Fruit fly (Drosophila melanogaster) whole organism, embryonic: ENCODE data around the gene CG9184.

Source experiments
- Asciz ChIP-seq: fragments of 200-800 bp; sonication (Bioruptor generic); optimal IDR thresholded peaks from 2 replicates; lab custom pipeline; 2017; ENCODE audit warnings: missing biosample characterization, mild to moderate bottlenecking, missing genetic modification characterization, missing genetic modification reagents
- BtbVII ChIP-seq: fragments of 200-800 bp; sonication (Bioruptor generic); optimal IDR thresholded peaks from 3 replicates; lab custom pipeline; 2017; ENCODE audit warnings: missing biosample characterization, mild to moderate bottlenecking, missing genetic modification characterization
- C15 ChIP-seq: fragments of 200-800 bp; sonication (Bioruptor generic); IDR thresholded peaks from 3 replicates; pipeline ENCODE4 v1.3.6; 2022; ENCODE audit warnings: missing biosample characterization, missing genetic modification characterization
- CG11085 ChIP-seq: fragments of 200-800 bp; sonication (Bioruptor generic); IDR thresholded peaks from 2 replicates; pipeline ENCODE4 v1.3.6; 2022; ENCODE audit warnings: missing biosample characterization, missing genetic modification characterization
- CG12071 ChIP-seq: fragments of 200-800 bp; sonication (Bioruptor generic); optimal IDR thresholded peaks from 3 replicates; lab custom pipeline; 2018; ENCODE audit warnings: missing biosample characterization, mild to moderate bottlenecking, missing genetic modification characterization
- CG12942 ChIP-seq: fragments of 200-800 bp; sonication (Bioruptor generic); optimal IDR thresholded peaks from 3 replicates; lab custom pipeline; 2016; ENCODE audit warnings: missing biosample characterization, missing genetic modification characterization
- CG13287 ChIP-seq: fragments of 200-800 bp; sonication (Bioruptor generic); IDR thresholded peaks from 2 replicates; pipeline ENCODE4 v1.3.6; 2022; ENCODE audit warnings: missing biosample characterization, missing genetic modification characterization; ENCODE audit not compliant: partially characterized antibody
- CG14860 ChIP-seq: fragments of 200-800 bp; sonication (Bioruptor generic); IDR thresholded peaks from 3 replicates; pipeline ENCODE4 v1.3.6; 2022; ENCODE audit warnings: missing biosample characterization, missing genetic modification characterization; ENCODE audit not compliant: partially characterized antibody
- CG31388 ChIP-seq: fragments of 200-800 bp; sonication (Bioruptor generic); optimal IDR thresholded peaks from 2 replicates; lab custom pipeline; 2016; ENCODE audit warnings: missing biosample characterization, missing genetic modification characterization
- CG3281 ChIP-seq: fragments of 200-800 bp; sonication (Bioruptor generic); optimal IDR thresholded peaks from 3 replicates; lab custom pipeline; 2017; ENCODE audit warnings: missing biosample characterization, mild to moderate bottlenecking, missing genetic modification characterization
- CG4360 ChIP-seq: fragments of 200-800 bp; sonication (Bioruptor generic); IDR thresholded peaks from 2 replicates; pipeline ENCODE4 v1.3.6; 2022; ENCODE audit warnings: missing biosample characterization, missing genetic modification characterization
- CG4617 ChIP-seq: fragments of 200-800 bp; sonication (Bioruptor generic); optimal IDR thresholded peaks from 3 replicates; lab custom pipeline; 2016; ENCODE audit warnings: missing biosample characterization, missing genetic modification characterization, borderline replicate concordance
- CG6791 ChIP-seq: fragments of 200-800 bp; sonication (Bioruptor generic); IDR thresholded peaks from 3 replicates; pipeline ENCODE4 v1.3.6; 2022; ENCODE audit warnings: missing biosample characterization, missing genetic modification characterization; ENCODE audit not compliant: partially characterized antibody
- CG7556 ChIP-seq: fragments of 200-800 bp; sonication (Bioruptor generic); optimal IDR thresholded peaks from 2 replicates; lab custom pipeline; 2017; ENCODE audit warnings: missing biosample characterization, mild to moderate bottlenecking, missing genetic modification characterization
- Chrac-16 ChIP-seq: fragments of 200-800 bp; sonication (Bioruptor generic); optimal IDR thresholded peaks from 3 replicates; lab custom pipeline; 2016; ENCODE audit warnings: missing biosample characterization, missing genetic modification characterization
- D ChIP-seq, 2 experiments: fragments of 200-800 bp in 1 of 2; fragments of >200 bp in 1 of 2; sonication (Bioruptor generic) in 1 of 2; optimal IDR thresholded peaks; 2 replicates in 1 of 2; 3 replicates in 1 of 2; lab custom pipeline; 2017; ENCODE audit warnings: mild to moderate bottlenecking in 1 of 2, missing biosample characterization in 1 of 2, missing genetic modification characterization in 1 of 2, missing genetic modification reagents in 1 of 2
- D19B ChIP-seq: fragments of 200-800 bp; sonication (Bioruptor generic); optimal IDR thresholded peaks from 2 replicates; lab custom pipeline; 2017; ENCODE audit warnings: missing biosample characterization, mild to moderate bottlenecking, missing genetic modification characterization
- Doc3 ChIP-seq: fragments of 200-800 bp; sonication (Bioruptor generic); IDR thresholded peaks from 3 replicates; pipeline ENCODE4 v1.3.6; 2022; ENCODE audit warnings: missing biosample characterization, missing genetic modification characterization; ENCODE audit not compliant: partially characterized antibody
- Dp ChIP-seq: fragments of 200-800 bp; sonication (Bioruptor generic); optimal IDR thresholded peaks from 2 replicates; lab custom pipeline; 2018; ENCODE audit warnings: missing biosample characterization, mild to moderate bottlenecking, missing genetic modification characterization, moderate library complexity
- ERR ChIP-seq: fragments of 200-800 bp; sonication (Bioruptor generic); optimal IDR thresholded peaks from 2 replicates; lab custom pipeline; 2016; ENCODE audit warnings: missing biosample characterization, missing genetic modification characterization
- Eip74EF ChIP-seq, 2 experiments: fragments of 200-800 bp in 1 of 2; fragments of >200 bp in 1 of 2; sonication (Bioruptor generic) in 1 of 2; optimal IDR thresholded peaks; 2 replicates each; lab custom pipeline; 2017 to 2019; ENCODE audit warnings: missing biosample characterization in 2 of 2, missing genetic modification characterization in 2 of 2, mild to moderate bottlenecking in 1 of 2, moderate library complexity in 1 of 2
- Ets65A ChIP-seq: fragments of 200-800 bp; sonication (Bioruptor generic); peaks from one replicate; lab custom pipeline; 2016; ENCODE audit warnings: missing biosample characterization, missing genetic modification characterization
- Fer1 ChIP-seq: fragments of 200-800 bp; sonication (Bioruptor generic); optimal IDR thresholded peaks from 2 replicates; lab custom pipeline; 2017; ENCODE audit warnings: missing biosample characterization, mild to moderate bottlenecking, missing genetic modification characterization
- HHEX ChIP-seq: fragments of 200-800 bp; sonication (Bioruptor generic); optimal IDR thresholded peaks from 3 replicates; lab custom pipeline; 2017; ENCODE audit warnings: missing biosample characterization, mild to moderate bottlenecking, missing genetic modification characterization, missing genetic modification reagents
- Mes4 ChIP-seq: fragments of 200-800 bp; sonication (Bioruptor generic); optimal IDR thresholded peaks from 2 replicates; lab custom pipeline; 2016; ENCODE audit warnings: missing biosample characterization, missing genetic modification characterization
- NK7.1 ChIP-seq: fragments of 200-800 bp; sonication (Bioruptor generic); optimal IDR thresholded peaks from 3 replicates; lab custom pipeline; 2016; ENCODE audit warnings: missing biosample characterization, missing genetic modification characterization
- Spps ChIP-seq: fragments of 200-800 bp; sonication (Bioruptor generic); optimal IDR thresholded peaks from 2 replicates; lab custom pipeline; 2018; ENCODE audit warnings: missing biosample characterization, mild to moderate bottlenecking, missing genetic modification characterization
- Sry-β ChIP-seq: fragments of 200-800 bp; sonication (Bioruptor generic); optimal IDR thresholded peaks from 2 replicates; lab custom pipeline; 2018; ENCODE audit warnings: missing biosample characterization, mild to moderate bottlenecking, missing genetic modification characterization, moderate library complexity
- Usf ChIP-seq: fragments of 200-800 bp; sonication (Bioruptor generic); optimal IDR thresholded peaks from 2 replicates; lab custom pipeline; 2017; ENCODE audit warnings: missing genotype, missing biosample characterization, missing genetic modification characterization
- aop ChIP-seq: fragments of 200-800 bp; sonication (Bioruptor generic); IDR thresholded peaks from 2 replicates; pipeline ENCODE4 v1.3.6; 2022; ENCODE audit warnings: missing biosample characterization, missing genetic modification characterization
- ap ChIP-seq: fragments of 200-800 bp; sonication (Bioruptor generic); IDR thresholded peaks from 2 replicates; pipeline ENCODE4 v1.3.6; 2022; ENCODE audit warnings: missing biosample characterization, missing genetic modification characterization
- bcd ChIP-seq: fragments of 200-800 bp; sonication (Bioruptor generic); optimal IDR thresholded peaks from 2 replicates; lab custom pipeline; 2017; ENCODE audit warnings: missing biosample characterization, mild to moderate bottlenecking, missing genetic modification characterization
- bigmax ChIP-seq: fragments of 200-800 bp; sonication (Bioruptor generic); optimal IDR thresholded peaks from 2 replicates; lab custom pipeline; 2018; ENCODE audit warnings: missing biosample characterization, mild to moderate bottlenecking, missing genetic modification characterization
- cato ChIP-seq: fragments of 200-800 bp; sonication (Bioruptor generic); optimal IDR thresholded peaks from 2 replicates; lab custom pipeline; 2016; ENCODE audit warnings: missing biosample characterization, missing genetic modification characterization, borderline replicate concordance
- chinmo ChIP-seq: fragments of 200-800 bp; sonication (Bioruptor generic); IDR thresholded peaks from 4 replicates; pipeline ENCODE4 v1.3.6; 2022; ENCODE audit warnings: missing biosample characterization, missing genetic modification characterization; ENCODE audit not compliant: partially characterized antibody
- da ChIP-seq: fragments of 200-800 bp; sonication (Bioruptor generic); optimal IDR thresholded peaks from 2 replicates; lab custom pipeline; 2016; ENCODE audit warnings: missing biosample characterization, missing genetic modification characterization
- exex ChIP-seq: fragments of 200-800 bp; sonication (Bioruptor generic); optimal IDR thresholded peaks from 4 replicates; lab custom pipeline; 2018; ENCODE audit warnings: missing biosample characterization, mild to moderate bottlenecking, missing genetic modification characterization, moderate library complexity
- gce ChIP-seq: fragments of 200-800 bp; sonication (Bioruptor generic); IDR thresholded peaks from 3 replicates; pipeline ENCODE4 v1.3.6; 2022; ENCODE audit warnings: missing biosample characterization, missing genetic modification characterization
- gcm2 ChIP-seq: fragments of 200-800 bp; sonication (Bioruptor generic); optimal IDR thresholded peaks from 2 replicates; lab custom pipeline; 2016; ENCODE audit warnings: missing biosample characterization, missing genetic modification characterization
- ind ChIP-seq: fragments of 200-800 bp; sonication (Bioruptor generic); optimal IDR thresholded peaks from 3 replicates; lab custom pipeline; 2016; ENCODE audit warnings: missing biosample characterization, missing genetic modification characterization
- kah ChIP-seq: fragments of 200-800 bp; sonication (Bioruptor generic); optimal IDR thresholded peaks from 2 replicates; lab custom pipeline; 2018; ENCODE audit warnings: missing biosample characterization, mild to moderate bottlenecking, missing genetic modification characterization
- lov ChIP-seq, 2 experiments: fragments of 200-800 bp in 1 of 2; fragments of >200 bp in 1 of 2; sonication (Bioruptor generic) in 1 of 2; IDR thresholded peaks in 1 of 2; optimal IDR thresholded peaks in 1 of 2; 2 replicates in 1 of 2; 3 replicates in 1 of 2; pipeline versions ENCODE4 v1.3.6 to Lab custom; 2017 to 2022; ENCODE audit warnings: missing biosample characterization in 1 of 2, missing genetic modification characterization in 1 of 2
- maf-S ChIP-seq: fragments of 200-800 bp; sonication (Bioruptor generic); optimal IDR thresholded peaks from 2 replicates; lab custom pipeline; 2016; ENCODE audit warnings: missing biosample characterization, missing genetic modification characterization
- onecut ChIP-seq: fragments of 200-800 bp; sonication (Bioruptor generic); IDR thresholded peaks from 2 replicates; pipeline ENCODE4 v1.3.6; 2022; ENCODE audit warnings: missing biosample characterization, missing genetic modification characterization
- pho ChIP-seq: fragments of 200-800 bp; sonication (Bioruptor generic); optimal IDR thresholded peaks from 2 replicates; lab custom pipeline; 2016; ENCODE audit warnings: missing biosample characterization, missing genetic modification characterization
- sens ChIP-seq: fragments of 200-800 bp; sonication (Bioruptor generic); peaks from one replicate; lab custom pipeline; 2016; ENCODE audit warnings: missing biosample characterization, missing genetic modification characterization
- slp2 ChIP-seq: fragments of 200-800 bp; sonication (Bioruptor generic); optimal IDR thresholded peaks from 2 replicates; lab custom pipeline; 2016; ENCODE audit warnings: missing biosample characterization, missing genetic modification characterization
- stwl ChIP-seq: fragments of 200-800 bp; sonication (Bioruptor generic); optimal IDR thresholded peaks from 3 replicates; lab custom pipeline; 2018; ENCODE audit warnings: missing biosample characterization, mild to moderate bottlenecking, missing genetic modification characterization, moderate library complexity
- tap ChIP-seq: fragments of 200-800 bp; optimal IDR thresholded peaks from 3 replicates; lab custom pipeline; 2019; ENCODE audit warnings: missing biosample characterization, mild to moderate bottlenecking, missing genetic modification characterization, moderate library complexity
- tin ChIP-seq: fragments of 200-800 bp; sonication (Bioruptor generic); optimal IDR thresholded peaks from 3 replicates; lab custom pipeline; 2016; ENCODE audit warnings: missing biosample characterization, missing genetic modification characterization

CG9184 gene

DNA sequence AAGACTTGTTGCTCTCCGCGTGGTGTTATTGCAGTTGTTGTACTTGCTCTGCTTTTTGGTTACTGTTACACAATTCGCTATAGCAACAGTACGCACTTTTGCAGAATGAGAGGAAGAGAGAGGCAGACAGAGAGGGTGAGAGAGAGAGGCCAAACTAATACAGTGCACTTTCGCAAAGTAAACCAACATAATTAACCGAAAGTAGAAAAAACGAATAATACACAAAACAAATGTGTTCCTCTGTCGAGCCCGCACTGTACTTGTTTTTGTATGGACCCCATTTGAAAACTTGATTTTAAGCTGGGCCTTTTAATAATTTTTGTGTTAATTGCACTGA lies 12.8 kb upstream of the CG9184 start (continued):
- TF ChIP-seq bigmax (GFP tag; lab: Kevin White, UChicago) = no peak
- TF ChIP-seq bcd (GFP tag; lab: Kevin White, UChicago) = no peak
- TF ChIP-seq CG12071 = peak; percentile 58
- TF ChIP-seq CG4617 = no peak
- TF ChIP-seq Usf (GFP tag; lab: Kevin White, UChicago) = no peak
- TF ChIP-seq CG31388 (GFP tag; lab: Kevin White, UChicago) = no peak
- no peak for TF ChIP-seq Doc3 (GFP tag; lab: Robert Waterston, UW)
- peak; percentile 21 for TF ChIP-seq CG7556
- TF ChIP-seq CG13287 = no peak
- peak; percentile 62 for TF ChIP-seq ind
- peak; percentile 42 for TF ChIP-seq kah
- no peak for TF ChIP-seq C15 (GFP tag; lab: Robert Waterston, UW)
- no peak for TF ChIP-seq tap (tag; lab: Kevin White, UChicago)
- no peak for TF ChIP-seq HHEX (GFP tag; lab: Kevin White, UChicago)
- TF ChIP-seq Asciz = no peak
- TF ChIP-seq exex (tag; lab: Kevin White, UChicago) = no peak
- no peak for TF ChIP-seq cato (GFP tag; lab: Kevin White, UChicago)
- peak; percentile 66; the same call in 1 of the 4 replicates for TF ChIP-seq chinmo (GFP tag; lab: Robert Waterston, UW)
- peak; percentile 19 for TF ChIP-seq CG3281 (GFP tag; lab: Kevin White, UChicago)
- TF ChIP-seq Mes4 (GFP tag; lab: Kevin White, UChicago) = no peak
- TF ChIP-seq da (GFP tag; lab: Kevin White, UChicago) = no peak
- TF ChIP-seq NK7.1 = peak; percentile 29
- no peak for TF ChIP-seq Sry-β
- TF ChIP-seq CG6791 (GFP tag; lab: Robert Waterston, UW) = no peak
- TF ChIP-seq BtbVII (GFP tag; lab: Kevin White, UChicago) = no peak
- no peak for TF ChIP-seq CG12942 (GFP tag; lab: Kevin White, UChicago)
- no peak for TF ChIP-seq stwl (tag; lab: Kevin White, UChicago)
- no peak for TF ChIP-seq Spps (tag; lab: Kevin White, UChicago)
- no peak for TF ChIP-seq ERR (GFP tag; lab: Kevin White, UChicago)
- no peak for TF ChIP-seq lov (optimal IDR thresholded peaks at IDR 0.05; lab: Kevin White, UChicago)
- TF ChIP-seq lov (GFP tag; IDR thresholded peaks at IDR 0.05; lab: Robert Waterston, UW) = 0 out of 3 replicates have a peak, but pooled peaks have one; percentile 27
- no peak for TF ChIP-seq CG14860 (GFP tag; lab: Robert Waterston, UW)
- TF ChIP-seq Eip74EF (GFP tag; optimal IDR thresholded peaks at IDR 0.05; lab: Kevin White, UChicago) = no peak
- TF ChIP-seq sens (GFP tag; lab: Kevin White, UChicago) = peak; percentile 10
- TF ChIP-seq Fer1 (GFP tag; lab: Kevin White, UChicago) = peak; percentile 66
- TF ChIP-seq Ets65A = peak; percentile 77
- TF ChIP-seq ap = no peak
- TF ChIP-seq aop (GFP tag; lab: Robert Waterston, UW) = no peak
- peak; percentile 29 for TF ChIP-seq tin (GFP tag; lab: Kevin White, UChicago)
- no peak; the same call in 1 of the 2 replicates for TF ChIP-seq CG4360 (GFP tag; lab: Robert Waterston, UW)
- TF ChIP-seq maf-S (GFP tag; lab: Kevin White, UChicago) = no peak
- no peak for TF ChIP-seq slp2
- TF ChIP-seq onecut (GFP tag; lab: Robert Waterston, UW) = peak; percentile 18; the same call in 1 of the 2 replicates
- TF ChIP-seq D19B = no peak
- TF ChIP-seq D (optimal IDR thresholded peaks at IDR 0.05; lab: Kevin White, UChicago) = no peak
- TF ChIP-seq D (GFP tag; optimal IDR thresholded peaks at IDR 0.05; lab: Kevin White, UChicago) = no peak
- TF ChIP-seq Dp (GFP tag; lab: Kevin White, UChicago) = no peak
- TF ChIP-seq gcm2 = no peak
- TF ChIP-seq gce (GFP tag; lab: Robert Waterston, UW) = no peak; the same call in 2 of the 3 replicates
- TF ChIP-seq Chrac-16 (GFP tag; lab: Kevin White, UChicago) = no peak
- TF ChIP-seq CG11085 (GFP tag; lab: Robert Waterston, UW) = peak; percentile 37; the same call in 1 of the 2 replicates
- peak; percentile 33 for TF ChIP-seq pho (GFP tag; lab: Kevin White, UChicago)
